Worm (Caenorhabditis elegans) whole organism, mixed stage, embryonic: ENCODE results near the gene mec-5.

Experiments
- bed-3 ChIP-seq: fragments of 200-800 bp; sonication (Bioruptor generic); optimal IDR thresholded peaks from 3 replicates; lab custom pipeline; 2018; ENCODE audit warnings: mild to moderate bottlenecking, missing genetic modification characterization, moderate library complexity, missing compliant biosample characterization
- blmp-1 ChIP-seq: fragments of 150-350 bp; optimal IDR thresholded peaks from 2 replicates; lab custom pipeline; 2014; ENCODE audit warnings: missing biosample characterization, missing genetic modification characterization
- ceh-39 ChIP-seq: fragments of 150-350 bp; optimal IDR thresholded peaks from 2 replicates; lab custom pipeline; 2014; ENCODE audit warnings: missing biosample characterization, missing genetic modification characterization
- ceh-43 ChIP-seq: fragments of 200-800 bp; sonication (Bioruptor generic); optimal IDR thresholded peaks from 2 replicates; lab custom pipeline; 2018; ENCODE audit warnings: mild to moderate bottlenecking, missing genetic modification characterization, moderate library complexity, missing compliant biosample characterization
- ceh-83 ChIP-seq: fragments of 200-800 bp; sonication (Bioruptor generic); optimal IDR thresholded peaks from 2 replicates; lab custom pipeline; 2018; ENCODE audit warnings: mild to moderate bottlenecking, missing genetic modification characterization, missing compliant biosample characterization
- ces-1 ChIP-seq: fragments of 150-350 bp; optimal IDR thresholded peaks from 2 replicates; lab custom pipeline; 2014; ENCODE audit warnings: missing biosample characterization, missing genetic modification reagents, missing genetic modification characterization
- cnd-1 ChIP-seq: fragments of 200-800 bp; sonication (Bioruptor generic); optimal IDR thresholded peaks from 2 replicates; lab custom pipeline; 2018; ENCODE audit warnings: mild to moderate bottlenecking, missing genetic modification characterization, missing compliant biosample characterization
- elt-1 ChIP-seq: sonication (generic microtip); optimal IDR thresholded peaks from 2 replicates; lab custom pipeline; 2017; ENCODE audit warnings: missing genetic modification characterization, mild to moderate bottlenecking, missing compliant biosample characterization, antibody characterized with exemption, moderate library complexity, borderline replicate concordance; ENCODE audit not compliant: insufficient read depth
- elt-3 ChIP-seq: fragments of 150-350 bp; optimal IDR thresholded peaks from 2 replicates; lab custom pipeline; 2014; ENCODE audit warnings: missing biosample characterization, missing genetic modification characterization
- flh-1 ChIP-seq: fragments of 200-800 bp; sonication (Bioruptor generic); optimal IDR thresholded peaks from 2 replicates; lab custom pipeline; 2018; ENCODE audit warnings: mild to moderate bottlenecking, missing genetic modification characterization, moderate library complexity, missing compliant biosample characterization
- ham-2 ChIP-seq: fragments of 200-800 bp; sonication (Bioruptor generic); optimal IDR thresholded peaks from 2 replicates; lab custom pipeline; 2018; ENCODE audit warnings: mild to moderate bottlenecking, missing genetic modification characterization, missing compliant biosample characterization
- hlh-1 ChIP-seq: fragments of 150-350 bp; optimal IDR thresholded peaks from 2 replicates; lab custom pipeline; 2014; ENCODE audit warnings: missing biosample characterization, missing genetic modification reagents, missing genetic modification characterization
- lin-13 ChIP-seq: fragments of 150-350 bp; optimal IDR thresholded peaks from 2 replicates; lab custom pipeline; 2014; ENCODE audit warnings: missing biosample characterization, missing genetic modification characterization
- lin-32 ChIP-seq: fragments of 200-800 bp; sonication (Bioruptor generic); optimal IDR thresholded peaks from 2 replicates; lab custom pipeline; 2018; ENCODE audit warnings: mild to moderate bottlenecking, missing genetic modification characterization, missing compliant biosample characterization
- lsy-2 ChIP-seq: fragments of 150-350 bp; optimal IDR thresholded peaks from 2 replicates; lab custom pipeline; 2014; ENCODE audit warnings: missing biosample characterization, missing genetic modification characterization
- mab-5 ChIP-seq: fragments of 150-350 bp; optimal IDR thresholded peaks from 2 replicates; lab custom pipeline; 2014; ENCODE audit warnings: missing biosample characterization, missing genetic modification characterization
- mep-1 ChIP-seq: fragments of 150-350 bp; optimal IDR thresholded peaks from 2 replicates; lab custom pipeline; 2017; ENCODE audit warnings: missing biosample characterization, missing genetic modification reagents, missing genetic modification characterization, inconsistent platforms
- mls-2 ChIP-seq: sonication (generic microtip); optimal IDR thresholded peaks from 2 replicates; lab custom pipeline; 2016; ENCODE audit warnings: mild to moderate bottlenecking, missing genetic modification characterization, moderate library complexity, missing compliant biosample characterization
- nhr-237 ChIP-seq: fragments of 150-350 bp; optimal IDR thresholded peaks from 2 replicates; lab custom pipeline; 2014; ENCODE audit warnings: missing biosample characterization, missing genetic modification characterization
- nhr-28 ChIP-seq: fragments of 150-350 bp; optimal IDR thresholded peaks from 2 replicates; lab custom pipeline; 2014; ENCODE audit warnings: missing biosample characterization, missing genetic modification characterization
- nhr-76 ChIP-seq: sonication (generic microtip); optimal IDR thresholded peaks from 2 replicates; lab custom pipeline; 2017; ENCODE audit warnings: missing biosample characterization, missing genetic modification characterization
- pha-4 ChIP-seq: fragments of 150-350 bp; optimal IDR thresholded peaks from 2 replicates; lab custom pipeline; 2018; ENCODE audit warnings: missing biosample characterization, missing genetic modification reagents, missing genetic modification characterization
- sem-2 ChIP-seq: fragments of 200-800 bp; sonication (Bioruptor generic); optimal IDR thresholded peaks from 2 replicates; lab custom pipeline; 2018; ENCODE audit warnings: mild to moderate bottlenecking, missing genetic modification characterization, missing compliant biosample characterization
- sptf-1 ChIP-seq: sonication (generic microtip); optimal IDR thresholded peaks from 2 replicates; lab custom pipeline; 2017; ENCODE audit warnings: mild to moderate bottlenecking, missing genetic modification characterization, moderate library complexity, missing compliant biosample characterization
- unc-120 ChIP-seq: sonication (generic microtip); optimal IDR thresholded peaks from 2 replicates; lab custom pipeline; 2017; ENCODE audit warnings: missing genetic modification characterization, missing compliant biosample characterization; ENCODE audit not compliant: poor library complexity, severe bottlenecking
- unc-39 ChIP-seq: fragments of 150-350 bp; optimal IDR thresholded peaks from 2 replicates; lab custom pipeline; 2014; ENCODE audit warnings: missing biosample characterization, missing genetic modification characterization
- unc-62 ChIP-seq: fragments of 150-350 bp; optimal IDR thresholded peaks from 2 replicates; lab custom pipeline; 2014; ENCODE audit warnings: missing biosample characterization, missing genetic modification reagents, missing genetic modification characterization
- zip-8 ChIP-seq: fragments of 150-350 bp; optimal IDR thresholded peaks from 2 replicates; lab custom pipeline; 2014; ENCODE audit warnings: missing biosample characterization, missing genetic modification characterization

mec-5 gene

DNA sequence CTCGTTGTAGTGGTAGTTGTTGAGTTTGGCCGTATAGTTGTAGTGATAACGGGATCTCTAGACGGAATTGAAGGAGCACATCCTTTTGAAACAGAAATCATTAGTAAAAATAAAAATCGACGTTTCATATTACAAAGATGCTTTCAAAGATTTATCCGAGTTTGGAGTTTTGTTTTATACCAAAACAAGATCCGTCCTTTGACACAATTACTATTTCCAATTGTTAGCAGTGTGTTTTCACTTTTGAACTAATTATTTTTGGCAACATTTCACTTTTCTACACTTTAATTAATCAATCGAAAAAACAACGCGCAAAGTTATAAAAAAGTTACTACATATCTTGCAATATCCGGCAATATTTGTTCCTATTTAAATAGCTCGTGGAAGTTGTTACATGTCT, 26.8 kb upstream of the mec-5 start, which contains the start of the genes F31B9.4 and F31B9.2:
TSS of gene F31B9.4 (minus strand) at position 101 of the 400 bp plus-strand sequence.
TSS of gene F31B9.2 (plus strand) at position 368 of the 400 bp plus-strand sequence.
- no peak for TF ChIP-seq pha-4 (tag; lab: Kevin White, UChicago)
- no peak for TF ChIP-seq lsy-2
- TF ChIP-seq nhr-76 (tag; lab: Kevin White, UChicago), result no peak
- no peak for TF ChIP-seq elt-1
- TF ChIP-seq sem-2 (GFP tag; lab: Kevin White, UChicago), result no peak

ce11 chrX:15919372-15919771, 24.4 kb upstream of the mec-5 start, which contains the start of gene F31B9.7:
Gene F31B9.7, plus strand, starts transcription at chrX:15919672.
- no peak for TF ChIP-seq ceh-43 (GFP tag; lab: Kevin White, UChicago)
- TF ChIP-seq, all 35 proteins: peak for 0

DNA sequence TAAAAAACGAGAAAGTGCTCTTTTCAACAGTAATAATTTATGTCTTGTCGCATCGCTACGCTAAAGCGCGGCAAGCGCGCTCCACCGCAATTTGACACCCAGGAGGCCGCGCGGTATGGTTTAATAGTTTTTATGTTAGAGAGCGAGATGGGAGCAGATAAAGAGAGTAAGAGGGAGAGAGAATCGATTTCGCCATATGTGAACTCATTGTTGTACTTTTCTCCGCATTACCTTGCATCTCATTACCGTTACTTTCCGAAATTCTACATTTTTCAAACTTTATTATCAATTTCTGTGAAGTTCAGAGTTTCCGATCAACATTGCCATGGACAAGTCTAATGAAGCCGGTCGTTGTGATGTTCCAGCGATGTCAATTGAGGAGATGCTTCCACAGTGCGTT, 20.4 kb upstream of the mec-5 start, which contains the start of gene F31B9.3:
TSS of gene F31B9.3 (plus strand) at position 301 of the 400 bp plus-strand sequence.
- TF ChIP-seq unc-62 (GFP tag; lab: Kevin White, UChicago) (no peak), mep-1 (tag; lab: Kevin White, UChicago) (no peak), cnd-1 (tag; lab: Kevin White, UChicago) (no peak), elt-3 (tag; lab: Kevin White, UChicago) (no peak), mls-2 (no peak)
- TF ChIP-seq, all 35 proteins: peak for 0

DNA sequence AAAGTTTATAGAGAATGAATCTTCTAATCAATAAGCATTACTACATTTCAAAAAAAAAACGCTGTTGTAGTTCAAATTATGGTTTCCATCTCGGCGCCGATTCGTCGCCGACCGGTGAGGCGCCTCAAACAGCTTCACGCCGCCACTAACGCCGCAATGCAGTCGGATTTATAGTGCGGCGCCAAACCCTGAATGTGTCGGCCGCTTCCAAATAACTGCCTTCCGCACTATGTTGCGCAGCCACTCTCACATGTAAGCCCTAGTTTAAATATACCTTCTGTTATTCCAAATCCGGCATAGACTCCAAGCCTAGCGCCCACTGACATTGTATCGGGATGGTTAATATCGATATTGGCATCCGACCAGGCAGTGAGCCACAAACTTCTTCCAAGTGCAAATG, 10.9 kb upstream of the mec-5 start:
- TF ChIP-seq bed-3 (GFP tag; lab: Kevin White, UChicago), result no peak
- TF ChIP-seq mab-5 (tag; lab: Kevin White, UChicago), result no peak
- no peak for TF ChIP-seq sptf-1 (tag; lab: Kevin White, UChicago)
- TF ChIP-seq mep-1 (tag; lab: Kevin White, UChicago), result no peak
- TF ChIP-seq ces-1 (GFP tag; lab: Kevin White, UChicago), result no peak
- TF ChIP-seq zip-8 (tag; lab: Kevin White, UChicago), result no peak
- TF ChIP-seq unc-120, result no peak
- no peak for TF ChIP-seq lsy-2
- TF ChIP-seq sem-2 (GFP tag; lab: Kevin White, UChicago), result no peak
- no peak for TF ChIP-seq elt-3 (tag; lab: Kevin White, UChicago)
- no peak for TF ChIP-seq nhr-237 (tag; lab: Kevin White, UChicago)
- no peak for TF ChIP-seq lin-13
- no peak for TF ChIP-seq unc-62 (GFP tag; lab: Kevin White, UChicago)
- no peak for TF ChIP-seq cnd-1 (tag; lab: Kevin White, UChicago)
- TF ChIP-seq nhr-28 (tag; lab: Kevin White, UChicago), result no peak
- no peak for TF ChIP-seq ceh-43 (GFP tag; lab: Kevin White, UChicago)

ce11 chrX:15937854-15938253, 6.0 kb upstream of the mec-5 start:
- no peak for TF ChIP-seq hlh-1 (tag; lab: Kevin White, UChicago)
- TF ChIP-seq nhr-28 (tag; lab: Kevin White, UChicago), result no peak
- TF ChIP-seq lin-32 (GFP tag; lab: Kevin White, UChicago), result no peak
- TF ChIP-seq cnd-1 (tag; lab: Kevin White, UChicago), result no peak
- no peak for TF ChIP-seq unc-62 (GFP tag; lab: Kevin White, UChicago)
- TF ChIP-seq sem-2 (GFP tag; lab: Kevin White, UChicago), result no peak

- TF ChIP-seq unc-39 (tag; lab: Kevin White, UChicago) (no peak), ceh-43 (GFP tag; lab: Kevin White, UChicago) (no peak), flh-1 (GFP tag; lab: Kevin White, UChicago) (no peak), pha-4 (tag; lab: Kevin White, UChicago) (no peak), nhr-76 (tag; lab: Kevin White, UChicago) (no peak), blmp-1 (tag; lab: Kevin White, UChicago) (no peak), lin-32 (GFP tag; lab: Kevin White, UChicago) (no peak), nhr-28 (tag; lab: Kevin White, UChicago) (no peak), sptf-1 (tag; lab: Kevin White, UChicago) (no peak), bed-3 (GFP tag; lab: Kevin White, UChicago) (no peak), unc-120 (no peak), ceh-39 (no peak), mab-5 (tag; lab: Kevin White, UChicago) (no peak), ces-1 (GFP tag; lab: Kevin White, UChicago) (no peak), ham-2 (GFP tag; lab: Kevin White, UChicago) (no peak), zip-8 (tag; lab: Kevin White, UChicago) (no peak), nhr-237 (tag; lab: Kevin White, UChicago) (no peak), ceh-83 (GFP tag; lab: Kevin White, UChicago) (no peak), elt-3 (tag; lab: Kevin White, UChicago) (no peak)
These were observed 4.6 kb upstream of the mec-5 start, which contains the start of gene mrp-3 for ce11 chrX:15939224-15939623. Gene mrp-3, minus strand, starts transcription at chrX:15939324.
